Worm (Caenorhabditis elegans): ENCODE measurements around the gene M03C11.3.
A peak's percentile ranks its signal among the peaks of the same experiment; 100 is the strongest.
"Not testable (repeated sequence)": the region's sequence is repeated elsewhere in the genome, so short reads cannot be mapped to it uniquely, and the experiment has no call there.

M03C11.3 gene

ce11 chrIII:10435938-10436842 lies 31.3 kb downstream of the M03C11.3 start, which contains the start of the genes smrd-1 and enu-3.1:
smrd-1 (minus strand) TSS chrIII:10435988.
enu-3.1 (plus strand) TSS chrIII:10436276.
- TF ChIP-seq nhr-43 (tag; optimal IDR thresholded peaks at IDR 0.05; ENCODE audit: poor library complexity, severe bottlenecking): peak; percentile 30
- peak; percentile 2 for TF ChIP-seq nhr-23 (tag; optimal IDR thresholded peaks at IDR 0.05)
- TF ChIP-seq nfya-1 (tag; optimal IDR thresholded peaks at IDR 0.05; ENCODE audit: insufficient read depth): peak; percentile 67
- TF ChIP-seq fkh-10 (GFP tag; optimal IDR thresholded peaks at IDR 0.05): peak; percentile 29
- TF ChIP-seq hmg-11 (tag; optimal IDR thresholded peaks at IDR 0.05): peak; percentile 22
- peak; percentile 29 for TF ChIP-seq lin-39 (tag; optimal IDR thresholded peaks at IDR 0.05)
- TF ChIP-seq lin-15B (tag; optimal IDR thresholded peaks at IDR 0.05): peak; percentile 78
- peak; percentile 2 for TF ChIP-seq tbx-2 (tag; optimal IDR thresholded peaks at IDR 0.05)
- TF ChIP-seq pqm-1 (tag; optimal IDR thresholded peaks at IDR 0.05): peak; percentile 0
- peak; percentile 5 for TF ChIP-seq pha-4 (tag; optimal IDR thresholded peaks at IDR 0.05)

DNA sequence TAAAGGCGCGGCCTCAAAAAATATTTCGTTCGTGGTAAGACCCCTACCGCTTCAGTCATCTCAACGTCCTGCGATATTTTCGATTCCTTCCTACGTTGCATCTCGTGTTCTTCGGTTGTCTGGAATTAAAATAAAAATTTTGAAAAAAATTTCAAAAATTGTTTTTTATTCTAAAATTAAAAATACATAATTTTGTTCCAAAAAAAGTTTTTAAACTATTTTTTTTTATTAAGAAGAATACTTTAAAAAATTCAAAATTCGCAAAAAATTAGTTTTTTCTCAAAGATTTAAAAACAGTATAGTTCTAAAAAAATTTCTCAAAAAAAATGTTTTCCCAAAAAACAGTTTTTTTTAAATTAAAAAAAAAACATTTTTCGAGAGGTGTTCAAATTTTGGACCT lies 33.9 kb downstream of the M03C11.3 start, which contains the start of gene H04D03.6:
H04D03.6 (minus strand) TSS at position 101 of the 400 bp plus-strand sequence.
- not testable (repeated sequence) for TF ChIP-seq ztf-4, zag-1, nhr-28 (tag; optimal IDR thresholded peaks at IDR 0.05)

ce11 chrIII:10442355-10443140 lies 37.7 kb downstream of the M03C11.3 start, which contains the start of the genes H04D03.2 and ecps-2:
H04D03.2 (minus strand) TSS chrIII:10442405.
ecps-2 (plus strand) TSS chrIII:10443090.
- TF ChIP-seq unc-62 (GFP tag; optimal IDR thresholded peaks at IDR 0.05) (no peak), nhr-76 (tag; optimal IDR thresholded peaks at IDR 0.05) (no peak), nhr-43 (tag; optimal IDR thresholded peaks at IDR 0.05; ENCODE audit: poor library complexity, severe bottlenecking) (no peak), hmg-11 (tag; optimal IDR thresholded peaks at IDR 0.05) (no peak), aly-2 (tag; optimal IDR thresholded peaks at IDR 0.05) (no peak), egl-5 (tag; optimal IDR thresholded peaks at IDR 0.05) (no peak), nhr-12 (tag; optimal IDR thresholded peaks at IDR 0.05) (no peak), nhr-67 (tag; optimal IDR thresholded peaks at IDR 0.05) (no peak), ama-1 (optimal IDR thresholded peaks at IDR 0.05) (no peak)

DNA sequence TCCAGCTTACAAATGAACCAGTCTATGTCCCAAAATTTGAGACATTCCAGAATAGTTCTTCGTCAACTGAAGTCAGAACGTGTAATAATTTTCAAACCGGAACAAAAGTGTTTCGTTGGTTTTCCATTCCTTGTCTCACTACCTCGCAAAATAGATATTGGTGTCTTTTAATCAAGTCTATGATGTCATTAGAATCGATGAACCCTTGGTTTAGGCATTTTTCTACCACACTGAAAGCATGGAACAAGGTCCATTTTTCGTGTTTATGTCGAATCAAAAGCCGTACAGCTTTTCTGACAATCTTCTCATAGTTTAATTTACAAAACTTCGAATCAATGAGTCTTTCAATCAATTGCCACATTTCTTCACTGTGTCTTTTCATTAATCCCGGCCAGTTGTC lies 41.9 kb downstream of the M03C11.3 start, which contains the start of gene H04D03.7:
H04D03.7 (minus strand) TSS at position 101 of the 400 bp plus-strand sequence.
- TF ChIP-seq elt-2 (tag; optimal IDR thresholded peaks at IDR 0.05): no peak
- no peak for TF ChIP-seq mdl-1 (tag; optimal IDR thresholded peaks at IDR 0.05)
- TF ChIP-seq ztf-11 (tag; optimal IDR thresholded peaks at IDR 0.05): no peak
- TF ChIP-seq elt-3 (tag; optimal IDR thresholded peaks at IDR 0.05): no peak
- no peak for TF ChIP-seq pha-4 (tag; optimal IDR thresholded peaks at IDR 0.05)
- no peak for TF ChIP-seq nhr-76 (tag; optimal IDR thresholded peaks at IDR 0.05)
- no peak for TF ChIP-seq lin-15B (tag; optimal IDR thresholded peaks at IDR 0.05)
- TF ChIP-seq ceh-9 (tag; optimal IDR thresholded peaks at IDR 0.05): no peak
- no peak for TF ChIP-seq nhr-237 (tag; optimal IDR thresholded peaks at IDR 0.05)
- TF ChIP-seq unc-62 (GFP tag; optimal IDR thresholded peaks at IDR 0.05): no peak
- no peak for TF ChIP-seq snpc-4 (tag; optimal IDR thresholded peaks at IDR 0.05)
- no peak for TF ChIP-seq ceh-28 (tag; optimal IDR thresholded peaks at IDR 0.05)
- TF ChIP-seq nhr-25 (tag; optimal IDR thresholded peaks at IDR 0.05): no peak
- no peak for TF ChIP-seq nhr-12 (tag; optimal IDR thresholded peaks at IDR 0.05)
- no peak for TF ChIP-seq ztf-4 (tag; optimal IDR thresholded peaks at IDR 0.05)

DNA sequence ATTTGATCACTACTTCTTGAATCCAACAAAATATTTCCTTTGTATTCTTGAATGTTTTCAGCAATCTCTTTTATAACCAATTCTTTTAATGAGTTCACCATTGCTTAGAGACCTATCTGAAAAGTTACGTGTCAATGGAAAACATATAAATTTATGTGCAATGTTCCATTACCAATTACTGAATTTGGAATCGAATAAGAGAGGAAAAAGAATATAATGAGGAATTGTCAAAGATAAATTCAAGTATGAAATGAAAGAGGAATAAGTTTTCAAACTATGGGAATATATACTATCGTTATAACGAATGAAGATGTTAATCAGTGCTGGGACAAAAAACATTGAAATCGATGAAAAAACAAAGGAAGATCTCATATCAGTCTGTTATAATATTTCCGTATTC lies 46.1 kb downstream of the M03C11.3 start, which contains the start of gene H04D03.4:
H04D03.4 (minus strand) TSS at position 101 of the 400 bp plus-strand sequence.
- no peak for TF ChIP-seq ceh-28 (tag; optimal IDR thresholded peaks at IDR 0.05)
- TF ChIP-seq nhr-11 (tag; optimal IDR thresholded peaks at IDR 0.05): no peak
- TF ChIP-seq egl-5 (tag; optimal IDR thresholded peaks at IDR 0.05): no peak
- TF ChIP-seq egl-27 (tag; optimal IDR thresholded peaks at IDR 0.05): no peak
- no peak for TF ChIP-seq hmg-11 (tag; optimal IDR thresholded peaks at IDR 0.05)
- no peak for TF ChIP-seq unc-39 (tag; optimal IDR thresholded peaks at IDR 0.05)
- no peak for TF ChIP-seq snpc-4 (tag; optimal IDR thresholded peaks at IDR 0.05)
- TF ChIP-seq fos-1 (tag; optimal IDR thresholded peaks at IDR 0.05): no peak
- TF ChIP-seq nhr-28 (tag; optimal IDR thresholded peaks at IDR 0.05): no peak
- TF ChIP-seq sea-2 (GFP tag; optimal IDR thresholded peaks at IDR 0.05): no peak
- TF ChIP-seq nhr-237 (tag; optimal IDR thresholded peaks at IDR 0.05): no peak
- no peak for TF ChIP-seq nhr-43 (tag; optimal IDR thresholded peaks at IDR 0.05; ENCODE audit: poor library complexity, severe bottlenecking)
- no peak for TF ChIP-seq R02D3.7 (tag; optimal IDR thresholded peaks at IDR 0.05)
- TF ChIP-seq nhr-12 (tag; optimal IDR thresholded peaks at IDR 0.05): no peak
